Fruit fly (Drosophila melanogaster) S2 (cell line): Measurements from ENCODE around the gene ctp.

Source experiments
- CG8478 ChIP-seq: fragments of >200 bp; optimal IDR thresholded peaks from 2 replicates; lab custom pipeline; 2018
- CTCF ChIP-seq, 2 experiments: fragments of >200 bp; optimal IDR thresholded peaks; 2 replicates each; lab custom pipeline; 2018

DNA sequence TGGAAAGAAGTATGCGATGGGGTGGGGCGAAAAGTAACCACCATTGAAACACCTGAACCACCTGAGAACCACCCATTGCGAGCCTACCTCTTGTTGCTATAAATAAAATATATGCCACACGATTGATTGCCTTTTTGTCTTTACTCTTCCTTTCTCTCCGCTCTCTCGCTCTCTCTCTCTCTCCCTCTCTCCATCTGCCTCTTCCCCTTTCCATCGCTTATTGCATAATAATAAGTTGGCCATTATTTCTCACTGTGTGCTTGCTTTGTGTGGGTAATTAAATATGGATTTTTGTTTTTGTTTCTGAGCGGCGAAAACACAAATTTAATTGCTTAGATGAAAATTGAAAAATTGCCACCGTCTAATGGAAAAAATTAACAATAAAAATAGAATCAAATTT is 6.5 kb downstream of the ctp start:
- TF ChIP-seq CTCF (optimal IDR thresholded peaks at IDR 0.05; lab: Kevin White, UChicago) (no peak), CG8478 (lab: Kevin White, UChicago) (no peak)
